Worm (Caenorhabditis elegans) whole organism, L4 larva: ENCODE data around the gene srt-16.

ENCODE experiments used
- dmd-9 ChIP-seq: fragments of 200-800 bp; sonication (Bioruptor generic); IDR thresholded peaks from 2 replicates; pipeline ENCODE4 v1.3.6; 2022; ENCODE audit warnings: missing genetic modification reagents, missing genetic modification characterization, missing compliant biosample characterization
- lin-13 ChIP-seq: fragments of 150-350 bp; optimal IDR thresholded peaks from 2 replicates; lab custom pipeline; 2014; ENCODE audit warnings: missing biosample characterization, missing genetic modification reagents, missing genetic modification characterization
- ztf-11 ChIP-seq: fragments of 150-350 bp; optimal IDR thresholded peaks from 2 replicates; lab custom pipeline; 2014; ENCODE audit warnings: missing biosample characterization, missing genetic modification characterization

ce11 chrV:3040930-3041329 lies 23.4 kb downstream of the srt-16 start:
- TF ChIP-seq ztf-11 (tag; lab: Kevin White, UChicago) (no peak), lin-13 (GFP tag; lab: Kevin White, UChicago) (no peak), dmd-9 (GFP tag; lab: Robert Waterston, UW) (no peak)
